Fruit fly (Drosophila melanogaster) whole organism, embryonic: ENCODE results near the gene RpS3.
A peak's percentile ranks its signal among the peaks of the same experiment; 100 is the strongest.

ENCODE experiments used
- Abd-B ChIP-seq: fragments of 200-800 bp; sonication (Bioruptor generic); optimal IDR thresholded peaks from 2 replicates; lab custom pipeline; 2018; ENCODE audit warnings: missing biosample characterization, mild to moderate bottlenecking, missing genetic modification characterization, moderate library complexity
- CG12104 ChIP-seq: fragments of 200-800 bp; sonication (Bioruptor generic); optimal IDR thresholded peaks from 3 replicates; lab custom pipeline; 2016; ENCODE audit warnings: missing biosample characterization, missing genetic modification characterization
- CG13123 ChIP-seq: fragments of 200-800 bp; sonication (Bioruptor generic); optimal IDR thresholded peaks from 2 replicates; lab custom pipeline; 2016; ENCODE audit warnings: missing biosample characterization, missing genetic modification characterization
- CG13775 ChIP-seq: fragments of 200-800 bp; sonication (Bioruptor generic); optimal IDR thresholded peaks from 3 replicates; lab custom pipeline; 2017; ENCODE audit warnings: missing biosample characterization, mild to moderate bottlenecking, missing genetic modification characterization
- CG1647 ChIP-seq: fragments of 200-800 bp; sonication (Bioruptor generic); optimal IDR thresholded peaks from 3 replicates; lab custom pipeline; 2016; ENCODE audit warnings: missing biosample characterization, missing genetic modification characterization
- CG17361 ChIP-seq: fragments of 200-800 bp; sonication (Bioruptor generic); IDR thresholded peaks from 3 replicates; pipeline ENCODE4 v1.3.6; 2022; ENCODE audit warnings: missing biosample characterization, missing genetic modification characterization
- CG17612 ChIP-seq: fragments of 200-800 bp; sonication (Bioruptor generic); IDR thresholded peaks from 2 replicates; pipeline ENCODE4 v1.3.6; 2022; ENCODE audit warnings: missing biosample characterization, missing genetic modification characterization
- CG17912 ChIP-seq: fragments of 200-800 bp; sonication (Bioruptor generic); optimal IDR thresholded peaks from 2 replicates; lab custom pipeline; 2018; ENCODE audit warnings: missing biosample characterization, mild to moderate bottlenecking, missing genetic modification characterization
- CG1792 ChIP-seq: fragments of 200-800 bp; sonication (Bioruptor generic); optimal IDR thresholded peaks from 2 replicates; lab custom pipeline; 2016; ENCODE audit warnings: missing biosample characterization, missing genetic modification characterization
- CG1832 ChIP-seq: fragments of 200-800 bp; sonication (Bioruptor generic); optimal IDR thresholded peaks from 2 replicates; lab custom pipeline; 2017; ENCODE audit warnings: missing biosample characterization, mild to moderate bottlenecking, missing genetic modification characterization, inconsistent platforms
- CG32767 ChIP-seq: fragments of 200-800 bp; sonication (Bioruptor generic); IDR thresholded peaks from 2 replicates; pipeline ENCODE4 v1.3.6; 2022; ENCODE audit warnings: missing biosample characterization, missing genetic modification characterization
- CG3847 ChIP-seq: fragments of 200-800 bp; sonication (Bioruptor generic); IDR thresholded peaks from 2 replicates; pipeline ENCODE4 v1.3.6; 2022; ENCODE audit warnings: missing biosample characterization, missing genetic modification characterization
- CG7987 ChIP-seq: fragments of 200-800 bp; sonication (Bioruptor generic); optimal IDR thresholded peaks from 2 replicates; lab custom pipeline; 2018; ENCODE audit warnings: missing biosample characterization, mild to moderate bottlenecking, missing genetic modification characterization, moderate library complexity
- CG8924 ChIP-seq: fragments of 200-800 bp; optimal IDR thresholded peaks from 3 replicates; lab custom pipeline; 2019; ENCODE audit warnings: missing biosample characterization, mild to moderate bottlenecking, missing genetic modification characterization, moderate library complexity
- CG9797 ChIP-seq: fragments of 200-800 bp; sonication (Bioruptor generic); optimal IDR thresholded peaks from 3 replicates; lab custom pipeline; 2018; ENCODE audit warnings: missing biosample characterization, mild to moderate bottlenecking, missing genetic modification characterization
- Dad ChIP-seq: fragments of 200-800 bp; sonication (Bioruptor generic); optimal IDR thresholded peaks from 3 replicates; lab custom pipeline; 2016; ENCODE audit warnings: missing biosample characterization, missing genetic modification characterization
- Fer1 ChIP-seq: fragments of 200-800 bp; sonication (Bioruptor generic); optimal IDR thresholded peaks from 2 replicates; lab custom pipeline; 2017; ENCODE audit warnings: missing biosample characterization, mild to moderate bottlenecking, missing genetic modification characterization
- HLH4C ChIP-seq: fragments of 200-800 bp; sonication (Bioruptor generic); IDR thresholded peaks from 3 replicates; pipeline ENCODE4 v1.3.6; 2022; ENCODE audit warnings: missing biosample characterization, missing genetic modification characterization; ENCODE audit not compliant: partially characterized antibody
- Hand ChIP-seq: fragments of 200-800 bp; sonication (Bioruptor generic); optimal IDR thresholded peaks from 2 replicates; lab custom pipeline; 2017; ENCODE audit warnings: mild to moderate bottlenecking, missing biosample characterization, missing genetic modification reagents, missing genetic modification characterization
- Hmr ChIP-seq: fragments of 200-800 bp; sonication (Bioruptor generic); optimal IDR thresholded peaks from 3 replicates; lab custom pipeline; 2017; ENCODE audit warnings: mild to moderate bottlenecking, missing biosample characterization, missing genetic modification reagents, missing genetic modification characterization
- Hsf ChIP-seq: fragments of 200-800 bp; sonication (Bioruptor generic); optimal IDR thresholded peaks from 3 replicates; lab custom pipeline; 2016; ENCODE audit warnings: missing biosample characterization, missing genetic modification characterization
- Med ChIP-seq: fragments of 200-800 bp; sonication (Bioruptor generic); peaks from one replicate; lab custom pipeline; 2016; ENCODE audit warnings: missing biosample characterization, missing genetic modification characterization, mild to moderate bottlenecking, inconsistent platforms, moderate library complexity
- Mes4 ChIP-seq: fragments of 200-800 bp; sonication (Bioruptor generic); optimal IDR thresholded peaks from 2 replicates; lab custom pipeline; 2016; ENCODE audit warnings: missing biosample characterization, missing genetic modification characterization
- NFAT ChIP-seq: fragments of 200-800 bp; sonication (Bioruptor generic); IDR thresholded peaks from 2 replicates; pipeline ENCODE4 v1.3.6; 2022; ENCODE audit warnings: missing biosample characterization, missing genetic modification characterization
- Nf-YB ChIP-seq: fragments of 200-800 bp; sonication (Bioruptor generic); optimal IDR thresholded peaks from 3 replicates; lab custom pipeline; 2019; ENCODE audit warnings: missing biosample characterization, mild to moderate bottlenecking, missing genetic modification characterization, moderate library complexity
- Rx ChIP-seq: fragments of 200-800 bp; sonication (Bioruptor generic); IDR thresholded peaks from 2 replicates; pipeline ENCODE4 v1.3.6; 2022; ENCODE audit warnings: missing biosample characterization, missing genetic modification characterization
- Scr ChIP-seq: fragments of 200-800 bp; sonication (Bioruptor generic); IDR thresholded peaks from 2 replicates; pipeline ENCODE4 v1.3.6; 2022; ENCODE audit warnings: missing biosample characterization, missing genetic modification characterization; ENCODE audit not compliant: partially characterized antibody
- Xrp1 ChIP-seq: fragments of 200-800 bp; sonication (Bioruptor generic); IDR thresholded peaks from 2 replicates; pipeline ENCODE4 v1.3.6; 2022; ENCODE audit warnings: missing biosample characterization, missing genetic modification characterization
- ap ChIP-seq: fragments of 200-800 bp; sonication (Bioruptor generic); IDR thresholded peaks from 2 replicates; pipeline ENCODE4 v1.3.6; 2022; ENCODE audit warnings: missing biosample characterization, missing genetic modification characterization
- bsh ChIP-seq, 2 experiments: fragments of 200-800 bp; sonication (Bioruptor generic); optimal IDR thresholded peaks; 2 replicates each; lab custom pipeline; 2017 to 2018; ENCODE audit warnings: mild to moderate bottlenecking in 2 of 2, missing biosample characterization in 2 of 2, missing genetic modification characterization in 2 of 2, moderate library complexity in 1 of 2
- cg ChIP-seq: fragments of 200-800 bp; sonication (Bioruptor generic); optimal IDR thresholded peaks from 3 replicates; lab custom pipeline; 2019; ENCODE audit warnings: missing biosample characterization, mild to moderate bottlenecking, missing genetic modification characterization, moderate library complexity
- ci ChIP-seq: fragments of 200-800 bp; sonication (Bioruptor generic); IDR thresholded peaks from 3 replicates; pipeline ENCODE4 v1.3.6; 2022; ENCODE audit warnings: missing biosample characterization, missing genetic modification characterization
- dati ChIP-seq: fragments of 200-800 bp; sonication (Bioruptor generic); IDR thresholded peaks from 2 replicates; pipeline ENCODE4 v1.3.6; 2022; ENCODE audit warnings: missing biosample characterization, missing genetic modification characterization
- dmrt11E ChIP-seq: fragments of 200-800 bp; sonication (Bioruptor generic); optimal IDR thresholded peaks from 3 replicates; lab custom pipeline; 2018; ENCODE audit warnings: missing biosample characterization, mild to moderate bottlenecking, missing genetic modification characterization, moderate library complexity
- dpn ChIP-seq, 2 experiments: fragments of 200-800 bp; sonication (Bioruptor generic); optimal IDR thresholded peaks; 3 replicates each; lab custom pipeline; 2016; ENCODE audit warnings: missing biosample characterization in 2 of 2, missing genetic modification characterization in 2 of 2
- eyg ChIP-seq: fragments of 200-800 bp; sonication (Bioruptor generic); optimal IDR thresholded peaks from 3 replicates; lab custom pipeline; 2016; ENCODE audit warnings: missing biosample characterization, missing genetic modification characterization
- gsb ChIP-seq: fragments of 200-800 bp; sonication (Bioruptor generic); IDR thresholded peaks from 2 replicates; pipeline ENCODE4 v1.3.6; 2022; ENCODE audit warnings: missing biosample characterization, missing genetic modification characterization
- h ChIP-seq: fragments of >200 bp; optimal IDR thresholded peaks from 2 replicates; lab custom pipeline; 2017
- inv ChIP-seq: fragments of 200-800 bp; sonication (Bioruptor generic); IDR thresholded peaks from 2 replicates; pipeline ENCODE4 v1.3.6; 2022; ENCODE audit warnings: missing biosample characterization, missing genetic modification characterization; ENCODE audit not compliant: partially characterized antibody
- ken ChIP-seq: fragments of 200-800 bp; sonication (Bioruptor generic); IDR thresholded peaks from 3 replicates; pipeline ENCODE4 v1.3.6; 2022; ENCODE audit warnings: missing biosample characterization, missing genetic modification characterization
- lbe ChIP-seq: fragments of 200-800 bp; sonication (Bioruptor generic); optimal IDR thresholded peaks from 2 replicates; lab custom pipeline; 2016; ENCODE audit warnings: missing biosample characterization, mild to moderate bottlenecking, missing genetic modification characterization
- luna ChIP-seq: fragments of 200-800 bp; sonication (Bioruptor generic); optimal IDR thresholded peaks from 2 replicates; lab custom pipeline; 2016; ENCODE audit warnings: missing biosample characterization, missing genetic modification characterization
- maf-S ChIP-seq: fragments of 200-800 bp; sonication (Bioruptor generic); optimal IDR thresholded peaks from 2 replicates; lab custom pipeline; 2016; ENCODE audit warnings: missing biosample characterization, missing genetic modification characterization
- mam ChIP-seq: fragments of 200-800 bp; sonication (Bioruptor generic); optimal IDR thresholded peaks from 3 replicates; lab custom pipeline; 2016; ENCODE audit warnings: missing biosample characterization, missing genetic modification characterization
- nom ChIP-seq: fragments of 200-800 bp; sonication (Bioruptor generic); optimal IDR thresholded peaks from 2 replicates; lab custom pipeline; 2017; ENCODE audit warnings: missing biosample characterization, missing genetic modification characterization, mild to moderate bottlenecking, moderate library complexity, missing genetic modification reagents
- p53 ChIP-seq: fragments of 200-800 bp; sonication (Bioruptor generic); optimal IDR thresholded peaks from 2 replicates; lab custom pipeline; 2016; ENCODE audit warnings: missing biosample characterization, missing genetic modification characterization
- schlank ChIP-seq: fragments of 200-800 bp; sonication (Bioruptor generic); optimal IDR thresholded peaks from 2 replicates; lab custom pipeline; 2018; ENCODE audit warnings: missing biosample characterization, mild to moderate bottlenecking, missing genetic modification characterization
- sna ChIP-seq: fragments of 200-800 bp; sonication (Bioruptor generic); IDR thresholded peaks from 2 replicates; pipeline ENCODE4 v1.3.6; 2022; ENCODE audit warnings: missing biosample characterization, missing genetic modification characterization; ENCODE audit not compliant: partially characterized antibody
- stc ChIP-seq: fragments of 200-800 bp; sonication (Bioruptor generic); IDR thresholded peaks from 2 replicates; pipeline ENCODE4 v1.3.6; 2022; ENCODE audit warnings: missing biosample characterization, missing genetic modification characterization
- tup ChIP-seq: fragments of 200-800 bp; sonication (Bioruptor generic); optimal IDR thresholded peaks from 2 replicates; lab custom pipeline; 2016; ENCODE audit warnings: missing biosample characterization, mild to moderate bottlenecking, missing genetic modification characterization, moderate library complexity
- unc-4 ChIP-seq: fragments of 200-800 bp; sonication (Bioruptor generic); IDR thresholded peaks from 2 replicates; pipeline ENCODE4 v1.3.6; 2022; ENCODE audit warnings: missing biosample characterization, missing genetic modification characterization; ENCODE audit not compliant: partially characterized antibody

Gene RpS3

dm6 chr3R:23358565-23359138, at the start of gene RpS3 (continued):
- TF ChIP-seq Scr (GFP tag; lab: Robert Waterston, UW) = no peak
- TF ChIP-seq Hand (GFP tag; lab: Kevin White, UChicago) = no peak
- TF ChIP-seq p53 = no peak
- TF ChIP-seq CG3847 = peak; percentile 32; the same call in 1 of the 2 replicates
- no peak for TF ChIP-seq sna (GFP tag; lab: Robert Waterston, UW)
- peak; percentile 8 for TF ChIP-seq CG13775 (GFP tag; lab: Kevin White, UChicago)
- no peak for TF ChIP-seq CG32767 (GFP tag; lab: Robert Waterston, UW)
- peak; percentile 13 for TF ChIP-seq Nf-YB (GFP tag; lab: Kevin White, UChicago)
- TF ChIP-seq nom (GFP tag; lab: Kevin White, UChicago) = peak; percentile 68
- TF ChIP-seq mam = no peak
- TF ChIP-seq luna = no peak
- TF ChIP-seq ken (GFP tag; lab: Robert Waterston, UW) = no peak
- TF ChIP-seq dati (GFP tag; lab: Robert Waterston, UW) = no peak
- TF ChIP-seq Abd-B (GFP tag; lab: Kevin White, UChicago) = no peak
- no peak for TF ChIP-seq maf-S (GFP tag; lab: Kevin White, UChicago)
- no peak for TF ChIP-seq HLH4C
- peak; percentile 83 for TF ChIP-seq CG9797
- no peak; the same call in 1 of the 3 replicates for TF ChIP-seq CG17361 (GFP tag; lab: Robert Waterston, UW)
- TF ChIP-seq NFAT = no peak
- TF ChIP-seq CG17612 (GFP tag; lab: Robert Waterston, UW) = no peak
- TF ChIP-seq ci (GFP tag; lab: Robert Waterston, UW) = no peak
- no peak for TF ChIP-seq CG1647 (GFP tag; lab: Kevin White, UChicago)
- peak; percentile 57 for TF ChIP-seq Hmr (GFP tag; lab: Kevin White, UChicago)
- TF ChIP-seq CG1792 (GFP tag; lab: Kevin White, UChicago) = no peak
- TF ChIP-seq cg = no peak
- TF ChIP-seq lbe (GFP tag; lab: Kevin White, UChicago) = no peak
- no peak for TF ChIP-seq CG13123 (GFP tag; lab: Kevin White, UChicago)
- TF ChIP-seq Mes4 = no peak
- no peak for TF ChIP-seq ap (GFP tag; lab: Robert Waterston, UW)
- TF ChIP-seq bsh (GFP tag; optimal IDR thresholded peaks at IDR 0.05; lab: Kevin White, UChicago) = peak in 1 of 2 experiments; percentile 45
- peak; percentile 57 for TF ChIP-seq Med (GFP tag; lab: Kevin White, UChicago)
- no peak for TF ChIP-seq dmrt11E
- TF ChIP-seq CG12104 (GFP tag; lab: Kevin White, UChicago) = no peak
- no peak for TF ChIP-seq unc-4
- TF ChIP-seq Hsf = no peak
- no peak for TF ChIP-seq Dad (GFP tag; lab: Kevin White, UChicago)
- TF ChIP-seq CG1832 = no peak
- no peak for TF ChIP-seq tup (GFP tag; lab: Kevin White, UChicago)
- TF ChIP-seq h = no peak
- no peak for TF ChIP-seq inv
- TF ChIP-seq schlank = no peak
- TF ChIP-seq stc = peak; percentile 16; the same call in 1 of the 2 replicates
- TF ChIP-seq CG17912 (GFP tag; lab: Kevin White, UChicago) = no peak
- no peak for TF ChIP-seq gsb (GFP tag; lab: Robert Waterston, UW)
- no peak for TF ChIP-seq Xrp1 (GFP tag; lab: Robert Waterston, UW)
- TF ChIP-seq eyg (GFP tag; lab: Kevin White, UChicago) = no peak
- no peak for TF ChIP-seq Rx
- TF ChIP-seq CG8924 (tag; lab: Kevin White, UChicago) = peak; percentile 42
- TF ChIP-seq Fer1 (GFP tag; lab: Kevin White, UChicago) = peak; percentile 63
- peak; percentile 2 for TF ChIP-seq CG7987 (GFP tag; lab: Kevin White, UChicago)
- no peak for TF ChIP-seq dpn (GFP tag; optimal IDR thresholded peaks at IDR 0.05; lab: Kevin White, UChicago)
